Fruit fly (Drosophila melanogaster) whole organism, embryonic: Measurements from ENCODE around the gene CG31268.

Source experiments
- Adf1 ChIP-seq: fragments of 200-800 bp; sonication (Bioruptor generic); IDR thresholded peaks from 2 replicates; pipeline ENCODE4 v1.3.6; 2022; ENCODE audit warnings: missing biosample characterization, missing genetic modification characterization
- Asciz ChIP-seq: fragments of 200-800 bp; sonication (Bioruptor generic); optimal IDR thresholded peaks from 2 replicates; lab custom pipeline; 2017; ENCODE audit warnings: missing biosample characterization, mild to moderate bottlenecking, missing genetic modification characterization, missing genetic modification reagents
- B-H1 ChIP-seq: fragments of 200-800 bp; sonication (Bioruptor generic); IDR thresholded peaks from 3 replicates; pipeline ENCODE4 v1.3.6; 2022; ENCODE audit warnings: missing biosample characterization, missing genetic modification characterization
- Bgb ChIP-seq: fragments of 200-800 bp; sonication (Bioruptor generic); IDR thresholded peaks from 2 replicates; pipeline ENCODE4 v1.3.6; 2022; ENCODE audit warnings: missing biosample characterization, missing genetic modification characterization; ENCODE audit not compliant: partially characterized antibody
- CG11247 ChIP-seq: fragments of 200-800 bp; sonication (Bioruptor generic); IDR thresholded peaks from 2 replicates; pipeline ENCODE4 v1.3.6; 2022; ENCODE audit warnings: missing biosample characterization, missing genetic modification characterization
- CG11504 ChIP-seq: fragments of 200-800 bp; sonication (Bioruptor generic); optimal IDR thresholded peaks from 3 replicates; lab custom pipeline; 2019; ENCODE audit warnings: missing biosample characterization, mild to moderate bottlenecking, missing genetic modification characterization, moderate library complexity
- CG11696 ChIP-seq: fragments of 200-800 bp; sonication (Bioruptor generic); IDR thresholded peaks from 2 replicates; pipeline ENCODE4 v1.3.6; 2022; ENCODE audit warnings: missing biosample characterization, missing genetic modification characterization
- CG13123 ChIP-seq: fragments of 200-800 bp; sonication (Bioruptor generic); optimal IDR thresholded peaks from 2 replicates; lab custom pipeline; 2016; ENCODE audit warnings: missing biosample characterization, missing genetic modification characterization
- CG1647 ChIP-seq: fragments of 200-800 bp; sonication (Bioruptor generic); optimal IDR thresholded peaks from 3 replicates; lab custom pipeline; 2016; ENCODE audit warnings: missing biosample characterization, missing genetic modification characterization
- CG18619 ChIP-seq: fragments of 200-800 bp; sonication (Bioruptor generic); optimal IDR thresholded peaks from 3 replicates; lab custom pipeline; 2017; ENCODE audit warnings: missing biosample characterization, mild to moderate bottlenecking, missing genetic modification characterization
- CG31441 ChIP-seq: fragments of 200-800 bp; sonication (Bioruptor generic); IDR thresholded peaks from 2 replicates; pipeline ENCODE4 v1.3.6; 2022; ENCODE audit warnings: missing biosample characterization, missing genetic modification characterization
- CG3407 ChIP-seq: fragments of 200-800 bp; sonication (Bioruptor generic); optimal IDR thresholded peaks from 2 replicates; lab custom pipeline; 2018; ENCODE audit warnings: missing biosample characterization, mild to moderate bottlenecking, missing genetic modification characterization
- CG34224 ChIP-seq: fragments of 200-800 bp; sonication (Bioruptor generic); IDR thresholded peaks from 3 replicates; pipeline ENCODE4 v1.3.6; 2022; ENCODE audit warnings: missing biosample characterization, missing genetic modification characterization; ENCODE audit not compliant: partially characterized antibody
- CG4404 ChIP-seq: fragments of 200-800 bp; sonication (Bioruptor generic); IDR thresholded peaks from 2 replicates; pipeline ENCODE4 v1.3.6; 2022; ENCODE audit warnings: missing biosample characterization, missing genetic modification characterization
- CG4424 ChIP-seq: fragments of 200-800 bp; sonication (Bioruptor generic); optimal IDR thresholded peaks from 3 replicates; lab custom pipeline; 2016; ENCODE audit warnings: missing biosample characterization, missing genetic modification characterization
- CG5245 ChIP-seq: fragments of 200-800 bp; sonication (Bioruptor generic); optimal IDR thresholded peaks from 3 replicates; lab custom pipeline; 2016; ENCODE audit warnings: missing biosample characterization, missing genetic modification characterization
- CG6175 ChIP-seq: fragments of 200-800 bp; sonication (Bioruptor generic); IDR thresholded peaks from 3 replicates; pipeline ENCODE4 v1.3.6; 2022; ENCODE audit warnings: missing biosample characterization, missing genetic modification characterization
- CG6654 ChIP-seq: fragments of 200-800 bp; sonication (Bioruptor generic); optimal IDR thresholded peaks from 2 replicates; lab custom pipeline; 2017; ENCODE audit warnings: missing biosample characterization, mild to moderate bottlenecking, missing genetic modification characterization
- CG6689 ChIP-seq: fragments of 200-800 bp; sonication (Bioruptor generic); IDR thresholded peaks from 2 replicates; pipeline ENCODE4 v1.3.6; 2022; ENCODE audit warnings: missing biosample characterization, missing genetic modification characterization
- Chrac-16 ChIP-seq: fragments of 200-800 bp; sonication (Bioruptor generic); optimal IDR thresholded peaks from 3 replicates; lab custom pipeline; 2016; ENCODE audit warnings: missing biosample characterization, missing genetic modification characterization
- CkIIα-i1 ChIP-seq: fragments of 200-800 bp; sonication (Bioruptor generic); IDR thresholded peaks from 2 replicates; pipeline ENCODE4 v1.3.6; 2022; ENCODE audit warnings: missing biosample characterization, missing genetic modification characterization
- Deaf1 ChIP-seq: fragments of 200-800 bp; optimal IDR thresholded peaks from 3 replicates; lab custom pipeline; 2019; ENCODE audit warnings: missing biosample characterization, mild to moderate bottlenecking, missing genetic modification characterization, moderate library complexity
- Dll ChIP-seq: fragments of 200-800 bp; sonication (Bioruptor generic); IDR thresholded peaks from 4 replicates; pipeline ENCODE4 v1.3.6; 2022; ENCODE audit warnings: missing biosample characterization, missing genetic modification characterization; ENCODE audit not compliant: partially characterized antibody
- Fer2 ChIP-seq: fragments of 200-800 bp; sonication (Bioruptor generic); optimal IDR thresholded peaks from 2 replicates; lab custom pipeline; 2018; ENCODE audit warnings: missing biosample characterization, mild to moderate bottlenecking, missing genetic modification characterization, moderate library complexity
- H15 ChIP-seq: fragments of 200-800 bp; sonication (Bioruptor generic); IDR thresholded peaks from 3 replicates; pipeline ENCODE4 v1.3.6; 2022; ENCODE audit warnings: missing biosample characterization, missing genetic modification characterization
- Hey ChIP-seq: fragments of 200-800 bp; sonication (Bioruptor generic); optimal IDR thresholded peaks from 3 replicates; lab custom pipeline; 2018; ENCODE audit warnings: missing biosample characterization, mild to moderate bottlenecking, missing genetic modification characterization
- Hr51 ChIP-seq, 2 experiments: fragments of 200-800 bp; sonication (Bioruptor generic); optimal IDR thresholded peaks; 2 replicates in 1 of 2; 3 replicates in 1 of 2; lab custom pipeline; 2016 to 2018; ENCODE audit warnings: missing biosample characterization in 2 of 2, missing genetic modification characterization in 2 of 2, mild to moderate bottlenecking in 1 of 2, moderate library complexity in 1 of 2
- Nf-YB ChIP-seq: fragments of 200-800 bp; sonication (Bioruptor generic); optimal IDR thresholded peaks from 3 replicates; lab custom pipeline; 2019; ENCODE audit warnings: missing biosample characterization, mild to moderate bottlenecking, missing genetic modification characterization, moderate library complexity
- PHDP ChIP-seq: fragments of 200-800 bp; sonication (Bioruptor generic); optimal IDR thresholded peaks from 3 replicates; lab custom pipeline; 2018; ENCODE audit warnings: missing biosample characterization, mild to moderate bottlenecking, missing genetic modification characterization, moderate library complexity
- Ravus ChIP-seq: fragments of 200-800 bp; sonication (Bioruptor generic); IDR thresholded peaks from 2 replicates; pipeline ENCODE4 v1.3.6; 2022; ENCODE audit warnings: missing biosample characterization, missing genetic modification characterization
- Sry-β ChIP-seq: fragments of 200-800 bp; sonication (Bioruptor generic); optimal IDR thresholded peaks from 2 replicates; lab custom pipeline; 2018; ENCODE audit warnings: missing biosample characterization, mild to moderate bottlenecking, missing genetic modification characterization, moderate library complexity
- abd-A ChIP-seq: fragments of 200-800 bp; sonication (Bioruptor generic); optimal IDR thresholded peaks from 3 replicates; lab custom pipeline; 2019; ENCODE audit warnings: missing biosample characterization, mild to moderate bottlenecking, missing genetic modification characterization, moderate library complexity
- crc ChIP-seq: fragments of 200-800 bp; sonication (Bioruptor generic); optimal IDR thresholded peaks from 2 replicates; lab custom pipeline; 2016; ENCODE audit warnings: missing biosample characterization, missing genetic modification characterization
- crp ChIP-seq, 2 experiments: fragments of 200-800 bp; sonication (Bioruptor generic); optimal IDR thresholded peaks; 2 replicates in 1 of 2; 3 replicates in 1 of 2; lab custom pipeline; 2017; ENCODE audit warnings: missing biosample characterization in 2 of 2, missing genetic modification characterization in 2 of 2, mild to moderate bottlenecking in 1 of 2, moderate library complexity in 1 of 2
- cwo ChIP-seq: fragments of 200-800 bp; sonication (Bioruptor generic); optimal IDR thresholded peaks from 3 replicates; lab custom pipeline; 2017; ENCODE audit warnings: missing biosample characterization, missing genetic modification characterization, mild to moderate bottlenecking, moderate library complexity, missing genetic modification reagents
- exex ChIP-seq: fragments of 200-800 bp; sonication (Bioruptor generic); optimal IDR thresholded peaks from 4 replicates; lab custom pipeline; 2018; ENCODE audit warnings: missing biosample characterization, mild to moderate bottlenecking, missing genetic modification characterization, moderate library complexity
- gcm ChIP-seq: fragments of 200-800 bp; sonication (Bioruptor generic); optimal IDR thresholded peaks from 2 replicates; lab custom pipeline; 2019; ENCODE audit warnings: missing biosample characterization, mild to moderate bottlenecking, missing genetic modification characterization, moderate library complexity
- grn ChIP-seq: fragments of 200-800 bp; sonication (Bioruptor generic); optimal IDR thresholded peaks from 3 replicates; lab custom pipeline; 2017; ENCODE audit warnings: missing biosample characterization, missing genetic modification characterization
- jumu ChIP-seq: fragments of 200-800 bp; sonication (Bioruptor generic); optimal IDR thresholded peaks from 3 replicates; lab custom pipeline; 2016; ENCODE audit warnings: missing biosample characterization, missing genetic modification characterization
- kni ChIP-seq: fragments of 200-800 bp; sonication (Bioruptor generic); optimal IDR thresholded peaks from 3 replicates; lab custom pipeline; 2017; ENCODE audit warnings: mild to moderate bottlenecking, missing biosample characterization, missing genetic modification reagents, missing genetic modification characterization
- lbe ChIP-seq: fragments of 200-800 bp; sonication (Bioruptor generic); optimal IDR thresholded peaks from 2 replicates; lab custom pipeline; 2016; ENCODE audit warnings: missing biosample characterization, mild to moderate bottlenecking, missing genetic modification characterization
- nmo ChIP-seq: fragments of 200-800 bp; sonication (Bioruptor generic); optimal IDR thresholded peaks from 2 replicates; lab custom pipeline; 2018; ENCODE audit warnings: missing biosample characterization, mild to moderate bottlenecking, missing genetic modification characterization, moderate library complexity
- run ChIP-seq: fragments of 200-800 bp; sonication (Bioruptor generic); optimal IDR thresholded peaks from 3 replicates; lab custom pipeline; 2018; ENCODE audit warnings: missing biosample characterization, mild to moderate bottlenecking, missing genetic modification characterization
- sd ChIP-seq: fragments of 200-800 bp; sonication (Bioruptor generic); optimal IDR thresholded peaks from 3 replicates; lab custom pipeline; 2018; ENCODE audit warnings: missing biosample characterization, mild to moderate bottlenecking, missing genetic modification characterization, moderate library complexity
- trh ChIP-seq: fragments of 200-800 bp; sonication (Bioruptor generic); optimal IDR thresholded peaks from 2 replicates; lab custom pipeline; 2016; ENCODE audit warnings: missing biosample characterization, missing genetic modification characterization
- ttk ChIP-seq: fragments of 200-800 bp; sonication (Bioruptor generic); IDR thresholded peaks from 2 replicates; pipeline ENCODE4 v2.1.2; 2022; ENCODE audit warnings: missing biosample characterization, missing genetic modification characterization
- unc-4 ChIP-seq: fragments of 200-800 bp; sonication (Bioruptor generic); IDR thresholded peaks from 2 replicates; pipeline ENCODE4 v1.3.6; 2022; ENCODE audit warnings: missing biosample characterization, missing genetic modification characterization; ENCODE audit not compliant: partially characterized antibody
- usp ChIP-seq: fragments of >200 bp; optimal IDR thresholded peaks from 2 replicates; lab custom pipeline; 2017; ENCODE audit warnings: missing biosample characterization, missing genetic modification characterization

CG31268 gene

DNA sequence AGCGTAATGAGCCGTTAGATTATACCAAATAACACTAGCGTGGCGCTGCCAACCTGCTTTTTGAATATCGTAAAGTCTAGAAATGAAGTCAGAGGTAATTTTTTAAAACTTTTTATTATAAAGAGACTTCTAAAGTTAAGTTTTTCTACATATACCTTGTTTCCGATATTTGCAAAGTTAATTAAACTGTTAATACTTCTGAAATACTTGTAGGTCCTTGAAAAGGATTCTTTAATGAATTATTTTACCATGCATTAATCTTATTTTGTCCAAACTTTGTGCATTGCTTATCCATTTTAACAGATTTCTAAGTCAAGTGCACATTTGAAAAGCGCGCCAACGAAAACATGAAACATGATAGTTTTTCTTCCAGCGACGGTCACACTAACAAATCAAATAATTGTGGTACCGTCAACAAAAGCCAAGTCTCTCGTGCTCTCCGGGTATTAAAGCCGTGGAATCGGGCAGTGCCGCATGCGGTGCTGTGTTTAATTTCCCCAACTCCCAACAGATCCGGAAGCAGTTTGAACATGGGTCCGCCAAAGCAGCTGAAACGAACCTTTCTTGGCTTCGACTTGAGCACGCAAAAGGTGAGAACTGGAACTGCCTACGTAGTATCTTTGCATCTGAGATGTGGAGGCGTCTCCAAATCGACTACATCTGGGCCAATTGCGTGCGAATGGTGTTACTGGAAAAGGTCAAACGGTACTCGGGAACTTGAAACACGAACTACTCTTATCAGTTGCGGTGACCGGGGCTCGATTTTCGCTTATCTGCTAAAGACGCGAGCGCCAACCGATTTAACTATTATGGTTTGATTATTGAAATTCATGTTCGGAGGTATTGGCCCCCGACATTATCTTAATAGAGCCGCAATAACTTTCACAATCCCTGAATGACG lies 35.3 kb upstream of the CG31268 start, which contains the start of the genes EMC2A and CG3534:
EMC2A (minus strand) TSS at position 13 of the 901 bp plus-strand sequence.
CG3534 (plus strand) TSS at position 388 of the 901 bp plus-strand sequence.
- TF ChIP-seq Dll (GFP tag; lab: Robert Waterston, UW) (0 out of 4 replicates have a peak, but pooled peaks have one; percentile 16), Adf1 (no peak), Bgb (GFP tag; lab: Robert Waterston, UW) (no peak; the same call in 1 of the 2 replicates), lbe (GFP tag; lab: Kevin White, UChicago) (no peak), exex (tag; lab: Kevin White, UChicago) (peak; percentile 53), Sry-β (GFP tag; lab: Kevin White, UChicago) (no peak), usp (no peak), Chrac-16 (GFP tag; lab: Kevin White, UChicago) (no peak), CG5245 (no peak), ttk (GFP tag; lab: Robert Waterston, UW) (no peak), nmo (GFP tag; lab: Kevin White, UChicago) (no peak), Deaf1 (tag; lab: Kevin White, UChicago) (peak; percentile 64), gcm (GFP tag; lab: Kevin White, UChicago) (no peak), sd (tag; lab: Kevin White, UChicago) (no peak), Nf-YB (no peak), CG11696 (no peak), abd-A (tag; lab: Kevin White, UChicago) (no peak), crc (no peak), CG34224 (GFP tag; lab: Robert Waterston, UW) (no peak), Asciz (GFP tag; lab: Kevin White, UChicago) (peak; percentile 3), CG31441 (GFP tag; lab: Robert Waterston, UW) (no peak), CG11247 (GFP tag; lab: Robert Waterston, UW) (no peak), Hr51 (GFP tag; optimal IDR thresholded peaks at IDR 0.05; lab: Kevin White, UChicago) (no peak), cwo (no peak), run (tag; lab: Kevin White, UChicago) (no peak), CG1647 (no peak), grn (GFP tag; lab: Kevin White, UChicago) (peak; percentile 12), PHDP (tag; lab: Kevin White, UChicago) (no peak), CG6689 (GFP tag; lab: Robert Waterston, UW) (peak; percentile 14; the same call in 1 of the 2 replicates), CG4424 (GFP tag; lab: Kevin White, UChicago) (peak; percentile 3), H15 (GFP tag; lab: Robert Waterston, UW) (no peak), CkIIα-i1 (no peak), CG6175 (GFP tag; lab: Robert Waterston, UW) (no peak), CG18619 (no peak), CG6654 (GFP tag; lab: Kevin White, UChicago) (no peak), Fer2 (tag; lab: Kevin White, UChicago) (no peak), CG3407 (GFP tag; lab: Kevin White, UChicago) (no peak), CG13123 (GFP tag; lab: Kevin White, UChicago) (no peak), Ravus (no peak), trh (no peak), B-H1 (GFP tag; lab: Robert Waterston, UW) (no peak), Hey (tag; lab: Kevin White, UChicago) (no peak), CG11504 (tag; lab: Kevin White, UChicago) (no peak), kni (GFP tag; lab: Kevin White, UChicago) (no peak), unc-4 (GFP tag; lab: Robert Waterston, UW) (0 out of 2 replicates have a peak, but pooled peaks have one; percentile 14), jumu (no peak), CG4404 (GFP tag; lab: Robert Waterston, UW) (no peak), crp (GFP tag; optimal IDR thresholded peaks at IDR 0.05; lab: Kevin White, UChicago) (no peak)
